Worm (Caenorhabditis elegans): ENCODE measurements around the gene mrps-18A.
"Not testable (repeated sequence)": the region's sequence is repeated elsewhere in the genome, so short reads cannot be mapped to it uniquely, and the experiment has no call there.

Gene mrps-18A

ce11 chrIII:8363253-8364061, 31.7 kb upstream of the mrps-18A start, which contains the start of gene R05D3.3:
Gene R05D3.3 (plus strand): TSS chrIII:8364011.
- TF ChIP-seq med-1 (GFP tag; optimal IDR thresholded peaks at IDR 0.05; ENCODE audit: insufficient read depth) = no peak
- TF ChIP-seq ztf-23 (GFP tag; IDR thresholded peaks at IDR 0.05) = no peak
- no peak for TF ChIP-seq T22C8.4 (GFP tag; IDR thresholded peaks at IDR 0.05)
- TF ChIP-seq flt-1 (GFP tag; IDR thresholded peaks at IDR 0.05) = no peak
- no peak for TF ChIP-seq ref-1 (GFP tag; conservative IDR thresholded peaks at IDR 0.05)
- no peak for TF ChIP-seq ztf-29 (GFP tag; IDR thresholded peaks at IDR 0.05)
- no peak for TF ChIP-seq cog-1 (tag; optimal IDR thresholded peaks at IDR 0.05)
- no peak for TF ChIP-seq tab-1 (GFP tag; IDR thresholded peaks at IDR 0.05)
- no peak for TF ChIP-seq klf-2 (GFP tag; conservative IDR thresholded peaks at IDR 0.05)

ce11 chrIII:8358213-8358672, 26.5 kb upstream of the mrps-18A start, which contains the start of the genes R05D3.8 and rfp-1:
Gene R05D3.8 (minus strand): TSS chrIII:8358327.
Gene rfp-1 (plus strand): TSS chrIII:8358622.
- TF ChIP-seq cog-1 (tag; optimal IDR thresholded peaks at IDR 0.05) = peak; percentile 9
- no peak for TF ChIP-seq ref-1 (GFP tag; conservative IDR thresholded peaks at IDR 0.05)

ce11 chrIII:8356407-8356881, 24.7 kb upstream of the mrps-18A start:
- no peak for TF ChIP-seq T22C8.4 (GFP tag; IDR thresholded peaks at IDR 0.05)
- peak; percentile 27; the same call in 1 of the 2 replicates for TF ChIP-seq ztf-29 (GFP tag; IDR thresholded peaks at IDR 0.05)
- peak; percentile 68 for TF ChIP-seq flt-1 (GFP tag; IDR thresholded peaks at IDR 0.05)
- TF ChIP-seq tab-1 (GFP tag; IDR thresholded peaks at IDR 0.05) = no peak
- no peak for TF ChIP-seq ref-1 (GFP tag; conservative IDR thresholded peaks at IDR 0.05)
- no peak for TF ChIP-seq ztf-23 (GFP tag; IDR thresholded peaks at IDR 0.05)
- peak; percentile 67 for TF ChIP-seq cog-1 (tag; optimal IDR thresholded peaks at IDR 0.05)
- no peak for TF ChIP-seq klf-2 (GFP tag; conservative IDR thresholded peaks at IDR 0.05)
- TF ChIP-seq med-1 (GFP tag; optimal IDR thresholded peaks at IDR 0.05; ENCODE audit: insufficient read depth) = no peak

DNA sequence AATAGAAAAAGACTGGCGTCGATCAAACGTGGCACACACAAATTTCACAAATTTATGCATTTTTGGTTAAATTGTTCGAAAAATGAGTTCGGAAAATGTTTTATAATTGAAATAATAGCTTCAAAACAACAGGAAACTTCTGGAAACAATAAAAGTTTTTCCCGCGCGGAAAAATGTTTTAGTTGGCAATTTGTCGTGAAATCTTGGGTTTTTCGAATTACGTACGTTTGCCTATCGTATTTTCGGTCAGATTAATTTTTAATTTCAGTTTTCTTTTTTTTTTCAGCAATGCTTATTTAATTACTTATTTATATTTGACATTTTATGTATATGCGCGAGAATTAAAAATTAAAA, 23.7 kb upstream of the mrps-18A start:
- TF ChIP-seq ref-1 (GFP tag; conservative IDR thresholded peaks at IDR 0.05) (no peak), ztf-29 (GFP tag; IDR thresholded peaks at IDR 0.05) (no peak), klf-2 (GFP tag; conservative IDR thresholded peaks at IDR 0.05) (no peak), cog-1 (tag; optimal IDR thresholded peaks at IDR 0.05) (no peak), T22C8.4 (GFP tag; IDR thresholded peaks at IDR 0.05) (no peak), flt-1 (GFP tag; IDR thresholded peaks at IDR 0.05) (no peak), ztf-23 (GFP tag; IDR thresholded peaks at IDR 0.05) (no peak), med-1 (GFP tag; optimal IDR thresholded peaks at IDR 0.05; ENCODE audit: insufficient read depth) (no peak), tab-1 (GFP tag; IDR thresholded peaks at IDR 0.05) (no peak)

DNA sequence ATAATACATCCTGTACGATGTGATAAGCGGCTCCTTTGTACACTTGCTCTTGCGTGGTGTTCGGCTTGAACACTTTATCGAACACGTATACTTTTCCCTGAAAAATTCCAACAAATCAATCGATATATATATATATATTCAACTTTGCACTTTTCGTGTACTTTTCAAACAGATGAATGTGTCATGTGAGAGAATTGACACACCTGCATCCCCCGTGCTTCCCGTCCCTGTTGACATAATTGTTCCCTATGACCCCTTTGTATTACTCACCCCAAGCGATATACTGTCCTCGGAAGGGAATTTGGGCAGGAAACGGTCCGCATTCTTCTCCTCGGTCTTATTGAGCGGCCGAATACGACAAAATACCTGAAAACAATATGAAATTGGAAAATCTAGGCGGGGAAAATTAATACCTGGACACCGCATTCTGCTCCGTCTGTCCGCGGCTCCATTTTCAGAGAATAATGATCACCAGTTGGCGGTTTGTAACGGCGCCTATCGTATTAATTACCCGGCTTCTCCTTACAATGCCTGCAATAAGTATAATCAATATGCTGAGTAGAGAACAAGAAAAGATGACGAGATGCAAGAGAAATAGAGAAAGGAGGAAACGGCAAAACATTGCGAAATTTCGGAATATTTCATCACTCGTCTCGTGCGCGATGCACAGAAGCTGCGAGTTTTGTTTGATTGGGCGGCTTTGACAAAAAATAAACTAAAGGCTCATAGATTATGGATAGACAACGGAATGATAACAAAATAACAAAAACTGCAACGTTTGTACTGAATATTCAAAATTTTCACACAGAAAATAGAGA, 23.1 kb upstream of the mrps-18A start, which contains the start of gene unc-116:
Gene unc-116 (minus strand): TSS at position 531 of the 818 bp plus-strand sequence.
- no peak for TF ChIP-seq ztf-23 (GFP tag; IDR thresholded peaks at IDR 0.05)
- no peak for TF ChIP-seq ref-1 (GFP tag; conservative IDR thresholded peaks at IDR 0.05)
- TF ChIP-seq flt-1 (GFP tag; IDR thresholded peaks at IDR 0.05) = no peak
- TF ChIP-seq T22C8.4 (GFP tag; IDR thresholded peaks at IDR 0.05) = no peak
- TF ChIP-seq ztf-29 (GFP tag; IDR thresholded peaks at IDR 0.05) = no peak
- no peak for TF ChIP-seq tab-1 (GFP tag; IDR thresholded peaks at IDR 0.05)
- no peak for TF ChIP-seq med-1 (GFP tag; optimal IDR thresholded peaks at IDR 0.05; ENCODE audit: insufficient read depth)
- TF ChIP-seq klf-2 (GFP tag; conservative IDR thresholded peaks at IDR 0.05) = no peak
- TF ChIP-seq cog-1 (tag; optimal IDR thresholded peaks at IDR 0.05) = no peak

- not testable (repeated sequence) for TF ChIP-seq ref-1 (GFP tag; conservative IDR thresholded peaks at IDR 0.05); klf-2 (GFP tag; conservative IDR thresholded peaks at IDR 0.05); ztf-29 (GFP tag; IDR thresholded peaks at IDR 0.05)
Measured at ce11 chrIII:8347822-8348221, 16.1 kb upstream of the mrps-18A start, which contains the start of gene clc-29. Gene clc-29 (minus strand): TSS chrIII:8347922.

DNA sequence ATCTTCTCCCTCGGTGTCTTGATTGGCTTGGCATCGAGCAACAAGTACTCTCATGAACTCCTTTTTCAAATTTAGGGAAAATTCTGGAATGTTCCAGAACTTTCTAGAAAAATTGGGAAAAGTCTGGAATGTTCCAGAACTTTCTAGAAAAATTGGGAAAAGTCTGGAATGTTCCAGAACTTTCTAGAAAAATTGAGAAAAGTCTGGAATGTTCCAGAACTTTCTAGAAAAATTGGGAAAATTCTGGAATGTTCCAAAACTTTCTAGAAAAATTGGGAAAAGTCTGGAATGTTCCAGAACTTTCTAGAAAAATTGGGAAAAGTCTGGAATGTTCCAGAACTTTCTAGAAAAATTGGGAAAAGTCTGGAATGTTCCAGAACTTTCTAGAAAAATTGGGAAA, 12.6 kb upstream of the mrps-18A start, which contains the start of gene ZC262.7:
Gene ZC262.7 (minus strand): TSS at position 54 of the 400 bp plus-strand sequence.
- not testable (repeated sequence) for TF ChIP-seq klf-2 (GFP tag; conservative IDR thresholded peaks at IDR 0.05); ztf-23 (GFP tag; IDR thresholded peaks at IDR 0.05); med-1 (GFP tag; optimal IDR thresholded peaks at IDR 0.05; ENCODE audit: insufficient read depth)

DNA sequence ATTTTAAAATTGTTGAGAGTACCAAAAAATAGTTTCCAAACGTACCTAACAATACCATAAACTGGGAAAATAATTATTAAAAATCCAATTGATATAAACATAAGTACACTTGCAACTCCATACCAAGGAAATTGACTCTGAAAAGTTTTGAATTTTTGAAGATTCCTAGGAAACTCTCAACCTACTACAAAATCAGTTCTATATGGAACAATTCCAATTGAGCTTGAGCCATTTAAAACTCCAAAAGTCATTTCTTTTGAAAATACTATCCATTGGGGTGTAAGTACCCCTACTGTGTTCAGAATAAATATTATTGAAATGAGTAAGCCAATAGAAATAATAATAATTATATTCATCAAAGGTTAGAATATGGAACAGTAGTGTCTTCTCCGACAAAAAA, 7.7 kb upstream of the mrps-18A start, which contains the start of gene clc-28:
Gene clc-28 (minus strand): TSS at position 101 of the 400 bp plus-strand sequence.
- not testable (repeated sequence) for TF ChIP-seq tab-1 (GFP tag; IDR thresholded peaks at IDR 0.05); ztf-29 (GFP tag; IDR thresholded peaks at IDR 0.05); cog-1 (tag; optimal IDR thresholded peaks at IDR 0.05)

DNA sequence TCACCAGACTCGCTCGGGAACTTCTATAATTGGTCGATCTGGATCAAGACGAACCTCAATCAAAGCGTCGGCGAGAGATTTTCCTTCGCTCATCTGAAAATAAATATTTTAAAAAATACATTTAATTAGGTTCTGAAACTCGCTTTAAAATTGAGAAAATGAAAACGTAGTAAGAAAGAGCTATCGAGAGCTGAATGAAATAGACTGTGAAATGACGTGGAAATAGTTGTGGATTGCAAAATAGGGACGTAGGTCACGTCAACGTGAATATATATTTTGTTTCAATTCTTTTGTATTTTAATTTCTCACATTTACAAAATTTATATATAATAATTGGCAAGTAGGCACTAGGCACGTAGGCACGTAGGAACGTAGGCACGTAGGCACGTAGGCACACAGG, 2.7 kb upstream of the mrps-18A start, which contains the start of gene ZC262.4:
Gene ZC262.4 (minus strand): TSS at position 101 of the 400 bp plus-strand sequence.
- no peak for TF ChIP-seq med-1 (GFP tag; optimal IDR thresholded peaks at IDR 0.05; ENCODE audit: insufficient read depth)
- TF ChIP-seq ref-1 (GFP tag; conservative IDR thresholded peaks at IDR 0.05) = no peak

All from whole organism, midembryonic.